Worm (Caenorhabditis elegans) whole organism, L2 larva: ENCODE measurements around the gene lido-4.

ENCODE experiments used
- ama-1 ChIP-seq: fragments of 150-350 bp; optimal IDR thresholded peaks from 2 replicates; lab custom pipeline; 2018; ENCODE audit warnings: inconsistent platforms
- blmp-1 ChIP-seq: sonication (generic microtip); optimal IDR thresholded peaks from 2 replicates; lab custom pipeline; 2017; ENCODE audit warnings: missing genetic modification characterization, mild to moderate bottlenecking, missing compliant biosample characterization, antibody characterized with exemption, moderate library complexity; ENCODE audit not compliant: insufficient read depth
- elt-3 ChIP-seq: sonication (generic microtip); optimal IDR thresholded peaks from 2 replicates; lab custom pipeline; 2017; ENCODE audit warnings: missing biosample characterization, missing genetic modification characterization
- lin-11 ChIP-seq: fragments of 150-350 bp; sonication (generic microtip); optimal IDR thresholded peaks from 2 replicates; lab custom pipeline; 2014; ENCODE audit warnings: missing biosample characterization, missing genetic modification characterization, inconsistent platforms, mixed read lengths
- lin-13 ChIP-seq: fragments of 150-350 bp; optimal IDR thresholded peaks from 2 replicates; lab custom pipeline; 2014; ENCODE audit warnings: missing biosample characterization, missing genetic modification reagents, missing genetic modification characterization
- mdl-1 ChIP-seq, 2 experiments: fragments of 150-350 bp in 1 of 2; sonication (generic microtip) in 1 of 2; optimal IDR thresholded peaks; 2 replicates each; lab custom pipeline; 2017; ENCODE audit warnings: missing biosample characterization in 2 of 2, missing genetic modification characterization in 2 of 2
- nhr-6 ChIP-seq: fragments of 150-350 bp; optimal IDR thresholded peaks from 2 replicates; lab custom pipeline; 2014; ENCODE audit warnings: missing biosample characterization, missing genetic modification characterization
- sma-3 ChIP-seq: sonication (generic microtip); optimal IDR thresholded peaks from 2 replicates; lab custom pipeline; 2016; ENCODE audit warnings: missing genetic modification reagents, missing genetic modification characterization, missing compliant biosample characterization
- unc-62 ChIP-seq: fragments of 150-350 bp; optimal IDR thresholded peaks from 2 replicates; lab custom pipeline; 2014; ENCODE audit warnings: missing biosample characterization, missing genetic modification reagents, missing genetic modification characterization

- TF ChIP-seq lin-13, result no peak
- TF ChIP-seq blmp-1 (tag; lab: Kevin White, UChicago), result peak; percentile 1
- peak; percentile 13 for TF ChIP-seq sma-3 (GFP tag; lab: Kevin White, UChicago)
- no peak for TF ChIP-seq nhr-6 (tag; lab: Kevin White, UChicago)
- no peak for TF ChIP-seq ama-1
- TF ChIP-seq mdl-1 (tag; optimal IDR thresholded peaks at IDR 0.05; lab: Kevin White, UChicago), result no peak
- TF ChIP-seq lin-11 (tag; lab: Kevin White, UChicago), result no peak
- no peak for TF ChIP-seq unc-62 (GFP tag; lab: Kevin White, UChicago)
- TF ChIP-seq elt-3, result no peak
Measured at ce11 chrX:17139204-17139780, 31.7 kb upstream of the lido-4 start.
